Worm (Caenorhabditis elegans) whole organism, mixed stage, embryonic: ENCODE results near the gene F08F8.9.

Experiments used
- M03D4.4 ChIP-seq: sonication (generic microtip); optimal IDR thresholded peaks from 2 replicates; lab custom pipeline; 2017; ENCODE audit warnings: mild to moderate bottlenecking, missing genetic modification characterization, missing compliant biosample characterization
- elt-3 ChIP-seq: fragments of 150-350 bp; optimal IDR thresholded peaks from 2 replicates; lab custom pipeline; 2014; ENCODE audit warnings: missing biosample characterization, missing genetic modification characterization
- ham-2 ChIP-seq: fragments of 200-800 bp; sonication (Bioruptor generic); optimal IDR thresholded peaks from 2 replicates; lab custom pipeline; 2018; ENCODE audit warnings: mild to moderate bottlenecking, missing genetic modification characterization, missing compliant biosample characterization
- nhr-2 ChIP-seq: fragments of 150-350 bp; optimal IDR thresholded peaks from 2 replicates; lab custom pipeline; 2014; ENCODE audit warnings: missing biosample characterization, missing genetic modification characterization
- nhr-28 ChIP-seq: fragments of 150-350 bp; optimal IDR thresholded peaks from 2 replicates; lab custom pipeline; 2014; ENCODE audit warnings: missing biosample characterization, missing genetic modification characterization
- pha-4 ChIP-seq: fragments of 150-350 bp; optimal IDR thresholded peaks from 2 replicates; lab custom pipeline; 2018; ENCODE audit warnings: missing biosample characterization, missing genetic modification reagents, missing genetic modification characterization

ce11 chrIII:7300763-7301162 is 53.0 kb downstream of the F08F8.9 start:
- TF ChIP-seq M03D4.4 (tag; lab: Kevin White, UChicago): no peak
- TF ChIP-seq ham-2: no peak
- TF ChIP-seq nhr-28: no peak
- TF ChIP-seq nhr-2 (tag; lab: Kevin White, UChicago): no peak
- no peak for TF ChIP-seq pha-4 (tag; lab: Kevin White, UChicago)
- no peak for TF ChIP-seq elt-3
